Comparison of ENCODE assay signal across 2 worm cellular contexts in genomic region chrIII:6953373-6953772, ce11.
A peak's percentile ranks its signal among the peaks of the same experiment; 100 is the strongest.
TF ChIP-seq lines count a peak whose summit lies in the region.

No protein-coding gene starts in this region.

TF ChIP-seq in whole organism, L4 larva, 104 proteins besides CTCF, POLR2A, EP300 and RAD21:
- TF ChIP-seq set-16 (GFP tag; IDR thresholded peaks at IDR 0.05; lab: Robert Waterston, UW), result peak; percentile 43; the same call in 1 of the 2 replicates
- no peak for TF ChIP-seq mdl-1 (tag; optimal IDR thresholded peaks at IDR 0.05; lab: Kevin White, UChicago)
- TF ChIP-seq nhr-48 (tag; optimal IDR thresholded peaks at IDR 0.05; lab: Kevin White, UChicago), result no peak
- no peak for TF ChIP-seq mes-2 (tag; optimal IDR thresholded peaks at IDR 0.05; lab: Kevin White, UChicago; ENCODE audit: poor library complexity, severe bottlenecking)
- no peak for TF ChIP-seq egl-43 (GFP tag; IDR thresholded peaks at IDR 0.05; lab: Robert Waterston, UW)
TF ChIP-seq in whole organism, L4 larva: peak in this region for 1.

TF ChIP-seq in whole organism, young adult, 124 proteins besides CTCF, POLR2A, EP300 and RAD21:
- TF ChIP-seq zfh-2 (GFP tag; conservative IDR thresholded peaks at IDR 0.05; lab: Robert Waterston, UW) (peak; percentile 51; the same call in 1 of the 2 replicates), zim-3 (tag; optimal IDR thresholded peaks at IDR 0.05; lab: Kevin White, UChicago) (no peak)
